Worm (Caenorhabditis elegans): ENCODE data around the gene F29B9.8.

F29B9.8 gene

DNA sequence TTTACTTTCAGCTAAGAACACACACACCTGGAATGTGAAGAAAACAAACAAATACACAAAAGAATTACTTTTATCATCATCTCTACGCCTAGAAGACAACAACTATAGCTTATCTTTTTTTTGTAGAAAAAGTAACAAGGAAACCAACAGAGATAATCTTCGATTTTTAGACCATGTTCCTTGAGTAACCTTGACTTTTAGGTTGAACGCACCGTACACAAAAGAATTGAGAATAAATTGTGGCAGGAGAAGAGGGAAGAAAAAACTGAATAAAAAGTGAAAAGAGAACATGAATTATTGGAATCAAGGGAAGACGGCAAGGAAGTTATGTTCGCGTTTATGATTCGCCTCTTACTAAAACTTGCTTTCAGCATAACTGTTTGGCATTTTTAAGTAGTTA, 6.5 kb upstream of the F29B9.8 start:
- no peak for TF ChIP-seq snpc-1.2 (GFP tag; IDR thresholded peaks at IDR 0.05)
- peak; percentile 56 for TF ChIP-seq nhr-25 (tag; optimal IDR thresholded peaks at IDR 0.05; ENCODE audit: borderline replicate concordance, insufficient read depth)
- TF ChIP-seq nhr-28 (tag; optimal IDR thresholded peaks at IDR 0.05) = peak; percentile 63
- no peak for TF ChIP-seq spr-3 (GFP tag; optimal IDR thresholded peaks at IDR 0.05)

DNA sequence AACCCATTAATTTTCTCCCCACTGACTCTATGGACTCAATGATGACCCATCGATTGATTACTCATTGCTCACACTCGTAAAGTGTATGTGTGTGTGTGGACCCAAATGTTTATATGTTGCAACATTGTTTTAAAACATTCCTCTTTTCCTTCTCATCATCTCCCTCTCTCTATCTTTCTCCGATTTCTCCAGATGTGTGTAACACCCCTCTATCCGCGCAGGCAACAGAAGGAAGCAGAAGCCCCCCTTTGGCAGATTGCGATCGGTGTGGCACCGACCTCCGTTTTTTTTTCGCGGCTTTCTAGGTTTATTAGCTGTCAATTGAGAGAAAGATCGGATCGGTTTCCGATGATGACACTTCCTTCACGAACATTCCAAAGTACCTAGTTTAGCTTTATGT, 3.9 kb upstream of the F29B9.8 start:
- TF ChIP-seq nhr-28 (tag; optimal IDR thresholded peaks at IDR 0.05) (no peak), lin-1 (GFP tag; IDR thresholded peaks at IDR 0.05) (no peak), jun-1 (tag; optimal IDR thresholded peaks at IDR 0.05) (no peak), mxl-3 (GFP tag; optimal IDR thresholded peaks at IDR 0.05) (no peak), snpc-1.2 (GFP tag; IDR thresholded peaks at IDR 0.05) (no peak), F37D6.2 (tag; optimal IDR thresholded peaks at IDR 0.05) (no peak), ztf-11 (tag; optimal IDR thresholded peaks at IDR 0.05) (no peak), Y48G9A.11 (GFP tag; IDR thresholded peaks at IDR 0.05) (no peak), hlh-30 (tag; optimal IDR thresholded peaks at IDR 0.05; ENCODE audit: insufficient read depth) (no peak), egl-43 (GFP tag; IDR thresholded peaks at IDR 0.05) (no peak), spr-1 (tag; optimal IDR thresholded peaks at IDR 0.05) (no peak), T26A8.4 (GFP tag; IDR thresholded peaks at IDR 0.05) (no peak), nhr-41 (GFP tag; IDR thresholded peaks at IDR 0.05) (no peak), daf-8 (GFP tag; IDR thresholded peaks at IDR 0.05) (no peak), F26F4.8 (GFP tag; conservative IDR thresholded peaks at IDR 0.05) (no peak), gei-8 (GFP tag; optimal IDR thresholded peaks at IDR 0.05) (no peak), lin-13 (GFP tag; optimal IDR thresholded peaks at IDR 0.05) (no peak), mep-1 (tag; optimal IDR thresholded peaks at IDR 0.05) (no peak)

DNA sequence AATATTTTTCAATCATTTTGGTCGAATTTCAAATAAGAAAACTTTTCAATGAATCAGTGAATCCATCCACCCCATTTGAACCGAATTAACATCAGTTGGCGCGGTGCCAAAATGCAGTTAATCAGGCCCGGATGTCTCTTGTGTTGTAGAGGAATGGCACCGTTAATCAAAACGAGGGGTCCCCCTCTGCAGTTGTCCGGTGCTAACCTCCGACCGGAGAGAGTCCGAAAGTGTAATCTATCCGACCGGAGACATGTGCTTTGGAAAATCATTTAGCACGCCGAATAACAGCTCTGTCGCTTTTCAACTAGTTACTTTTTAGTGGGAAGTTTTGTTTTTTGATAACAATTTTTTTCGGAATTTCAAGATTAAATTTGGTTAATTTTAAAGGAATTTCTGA, 2.2 kb upstream of the F29B9.8 start:
- TF ChIP-seq daf-19 (GFP tag; conservative IDR thresholded peaks at IDR 0.05) = no peak
- no peak for TF ChIP-seq D1046.2 (GFP tag; IDR thresholded peaks at IDR 0.05)
- TF ChIP-seq aha-1 (tag) = peak; percentile 41
- TF ChIP-seq spr-3 (GFP tag; optimal IDR thresholded peaks at IDR 0.05) = no peak
- TF ChIP-seq mxl-2 (GFP tag; conservative IDR thresholded peaks at IDR 0.05) = no peak
- TF ChIP-seq ceh-44 (GFP tag; IDR thresholded peaks at IDR 0.05) = no peak

- TF ChIP-seq unc-62 (GFP tag; optimal IDR thresholded peaks at IDR 0.05 in 1 of 2) (peak in 1 of 2 experiments; percentile 11), unc-62 (tag; optimal IDR thresholded peaks at IDR 0.05) (no peak), tag-97 (GFP tag; IDR thresholded peaks at IDR 0.05) (no peak)
Measured at ce11 chrIV:4649460-4649859, 2.0 kb downstream of the F29B9.8 start, which contains the start of gene F29B9.7. F29B9.7 (plus strand) TSS chrIV:4649760.

DNA sequence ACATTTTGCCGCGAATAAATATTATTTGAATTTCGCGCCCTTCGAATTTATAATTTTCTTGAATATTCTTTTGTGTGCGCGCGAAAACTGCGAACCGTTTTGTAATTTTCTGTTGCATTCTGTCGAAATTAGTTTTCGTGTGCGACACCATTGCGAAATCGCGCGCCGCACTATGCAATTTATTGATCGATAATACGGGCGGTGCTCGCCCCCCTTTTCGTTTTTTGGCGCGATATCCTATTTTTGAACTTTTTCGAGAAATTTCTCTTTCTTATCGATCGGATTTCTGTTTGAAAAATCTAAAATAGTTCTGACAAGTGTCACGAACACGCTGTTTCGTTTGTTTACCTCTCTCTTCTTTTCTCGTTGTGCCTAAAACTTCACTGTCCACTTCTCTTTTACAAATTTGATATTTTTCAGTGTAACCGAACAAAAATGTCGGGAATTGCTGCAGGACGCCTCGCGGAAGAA, 3.2 kb downstream of the F29B9.8 start, which contains the start of gene ubc-9:
Gene ubc-9 (plus strand): TSS at position 421 of the 471 bp plus-strand sequence.
- TF ChIP-seq ces-1 (GFP tag; optimal IDR thresholded peaks at IDR 0.05) (no peak), ztf-11 (tag; optimal IDR thresholded peaks at IDR 0.05) (no peak), hlh-30 (tag; optimal IDR thresholded peaks at IDR 0.05; ENCODE audit: insufficient read depth) (peak; percentile 58), unc-39 (tag; optimal IDR thresholded peaks at IDR 0.05) (no peak), ceh-44 (GFP tag; IDR thresholded peaks at IDR 0.05) (no peak), cey-2 (tag; optimal IDR thresholded peaks at IDR 0.05; ENCODE audit: borderline replicate concordance, insufficient read depth) (no peak), nhr-41 (GFP tag; IDR thresholded peaks at IDR 0.05) (no peak), lin-29 (GFP tag; IDR thresholded peaks at IDR 0.05) (no peak), lin-13 (GFP tag; optimal IDR thresholded peaks at IDR 0.05) (peak; percentile 92), mep-1 (tag; optimal IDR thresholded peaks at IDR 0.05) (peak; percentile 84), zag-1 (tag; optimal IDR thresholded peaks at IDR 0.05) (no peak), nhr-10 (tag; optimal IDR thresholded peaks at IDR 0.05) (no peak), zfp-3 (GFP tag; conservative IDR thresholded peaks at IDR 0.05) (no peak), nhr-48 (tag; optimal IDR thresholded peaks at IDR 0.05) (no peak), madf-5 (GFP tag; IDR thresholded peaks at IDR 0.05) (no peak), R02D3.7 (tag; optimal IDR thresholded peaks at IDR 0.05) (no peak), T26A8.4 (GFP tag; IDR thresholded peaks at IDR 0.05) (peak; percentile 61; the same call in 1 of the 2 replicates), jun-1 (tag; optimal IDR thresholded peaks at IDR 0.05) (no peak), skn-1 (tag; optimal IDR thresholded peaks at IDR 0.05) (no peak), tra-1 (GFP tag; IDR thresholded peaks at IDR 0.05) (no peak), mes-2 (tag; optimal IDR thresholded peaks at IDR 0.05; ENCODE audit: poor library complexity, severe bottlenecking) (peak; percentile 90), ZK337.2 (GFP tag; IDR thresholded peaks at IDR 0.05) (no peak), nhr-42 (GFP tag; IDR thresholded peaks at IDR 0.05) (no peak), Y75B8A.6 (GFP tag; IDR thresholded peaks at IDR 0.05) (no peak)
